Worm (Caenorhabditis elegans): Measurements from ENCODE around the gene twk-8.
A peak's percentile ranks its signal among the peaks of the same experiment; 100 is the strongest.

Gene twk-8

ce11 chrIV:9118792-9119191 is 36.6 kb downstream of the twk-8 start, which contains the start of gene nrfl-1:
Gene nrfl-1 (plus strand): TSS chrIV:9119092.
- TF ChIP-seq lin-13 (tag; optimal IDR thresholded peaks at IDR 0.05) (no peak), ceh-43 (GFP tag; optimal IDR thresholded peaks at IDR 0.05) (no peak), sem-2 (GFP tag; optimal IDR thresholded peaks at IDR 0.05) (no peak), nhr-76 (tag; optimal IDR thresholded peaks at IDR 0.05) (no peak), ham-2 (GFP tag; optimal IDR thresholded peaks at IDR 0.05) (no peak), tbx-8 (GFP tag; optimal IDR thresholded peaks at IDR 0.05) (no peak), ceh-83 (GFP tag; optimal IDR thresholded peaks at IDR 0.05) (no peak), elt-3 (tag; optimal IDR thresholded peaks at IDR 0.05) (no peak), unc-120 (tag; optimal IDR thresholded peaks at IDR 0.05; ENCODE audit: poor library complexity, severe bottlenecking) (no peak), ceh-39 (tag; optimal IDR thresholded peaks at IDR 0.05) (no peak), bed-3 (GFP tag; optimal IDR thresholded peaks at IDR 0.05) (no peak), zip-8 (tag; optimal IDR thresholded peaks at IDR 0.05) (no peak)

ce11 chrIV:9120220-9120619 is 38.1 kb downstream of the twk-8 start:
- TF ChIP-seq nhr-12 (tag; optimal IDR thresholded peaks at IDR 0.05) (no peak), unc-39 (tag; optimal IDR thresholded peaks at IDR 0.05) (no peak), nhr-28 (tag; optimal IDR thresholded peaks at IDR 0.05) (no peak), ceh-39 (tag; optimal IDR thresholded peaks at IDR 0.05) (no peak), ceh-43 (GFP tag; optimal IDR thresholded peaks at IDR 0.05) (no peak), zip-8 (tag; optimal IDR thresholded peaks at IDR 0.05) (peak; percentile 26), elt-3 (tag; optimal IDR thresholded peaks at IDR 0.05) (no peak), bed-3 (GFP tag; optimal IDR thresholded peaks at IDR 0.05) (no peak)

- no peak for TF ChIP-seq ces-1 (GFP tag; optimal IDR thresholded peaks at IDR 0.05)
- TF ChIP-seq flh-1 (GFP tag; optimal IDR thresholded peaks at IDR 0.05): no peak
- no peak for TF ChIP-seq nhr-28 (tag; optimal IDR thresholded peaks at IDR 0.05)
- peak; percentile 4 for TF ChIP-seq mep-1 (tag; optimal IDR thresholded peaks at IDR 0.05)
- TF ChIP-seq ztf-11 (tag; optimal IDR thresholded peaks at IDR 0.05): no peak
- peak; percentile 54 for TF ChIP-seq hlh-1 (tag; optimal IDR thresholded peaks at IDR 0.05)
- no peak for TF ChIP-seq mls-2 (tag; optimal IDR thresholded peaks at IDR 0.05)
- no peak for TF ChIP-seq ceh-83 (GFP tag; optimal IDR thresholded peaks at IDR 0.05)
Measured at ce11 chrIV:9121545-9121944, 39.4 kb downstream of the twk-8 start.

- TF ChIP-seq ceh-83 (GFP tag; optimal IDR thresholded peaks at IDR 0.05) (no peak), sem-2 (GFP tag; optimal IDR thresholded peaks at IDR 0.05) (no peak)
Measured at ce11 chrIV:9130605-9131004, 48.5 kb downstream of the twk-8 start.

- no peak for TF ChIP-seq snpc-4 (tag; optimal IDR thresholded peaks at IDR 0.05)
- TF ChIP-seq flh-1 (GFP tag; optimal IDR thresholded peaks at IDR 0.05): no peak
- no peak for TF ChIP-seq bed-3 (GFP tag; optimal IDR thresholded peaks at IDR 0.05)
- no peak for TF ChIP-seq lin-32 (GFP tag; optimal IDR thresholded peaks at IDR 0.05)
- no peak for TF ChIP-seq blmp-1 (tag; optimal IDR thresholded peaks at IDR 0.05)
- no peak for TF ChIP-seq mab-5 (tag; optimal IDR thresholded peaks at IDR 0.05)
- TF ChIP-seq M03D4.4 (tag; optimal IDR thresholded peaks at IDR 0.05): no peak
- no peak for TF ChIP-seq nhr-12 (tag; optimal IDR thresholded peaks at IDR 0.05)
- TF ChIP-seq mep-1 (tag; optimal IDR thresholded peaks at IDR 0.05): no peak
- TF ChIP-seq nhr-76 (tag; optimal IDR thresholded peaks at IDR 0.05): no peak
- TF ChIP-seq zip-8 (tag; optimal IDR thresholded peaks at IDR 0.05): no peak
Measured at ce11 chrIV:9135377-9135776, 53.2 kb downstream of the twk-8 start, which contains the start of gene delm-1. Gene delm-1 (minus strand): TSS chrIV:9135477.
